Worm (Caenorhabditis elegans) whole organism, mixed stage, embryonic: ENCODE data around the gene his-31.

Experiments used
- elt-1 ChIP-seq: sonication (generic microtip); optimal IDR thresholded peaks from 2 replicates; lab custom pipeline; 2017; ENCODE audit warnings: missing genetic modification characterization, mild to moderate bottlenecking, missing compliant biosample characterization, antibody characterized with exemption, moderate library complexity, borderline replicate concordance; ENCODE audit not compliant: insufficient read depth
- elt-3 ChIP-seq: fragments of 150-350 bp; optimal IDR thresholded peaks from 2 replicates; lab custom pipeline; 2014; ENCODE audit warnings: missing biosample characterization, missing genetic modification characterization
- hlh-1 ChIP-seq: fragments of 150-350 bp; optimal IDR thresholded peaks from 2 replicates; lab custom pipeline; 2014; ENCODE audit warnings: missing biosample characterization, missing genetic modification reagents, missing genetic modification characterization
- lsy-2 ChIP-seq: fragments of 150-350 bp; optimal IDR thresholded peaks from 2 replicates; lab custom pipeline; 2014; ENCODE audit warnings: missing biosample characterization, missing genetic modification characterization
- nhr-28 ChIP-seq: fragments of 150-350 bp; optimal IDR thresholded peaks from 2 replicates; lab custom pipeline; 2014; ENCODE audit warnings: missing biosample characterization, missing genetic modification characterization
- snpc-4 ChIP-seq: fragments of 150-350 bp; optimal IDR thresholded peaks from 2 replicates; lab custom pipeline; 2014; ENCODE audit warnings: missing biosample characterization, missing genetic modification characterization
- unc-120 ChIP-seq: sonication (generic microtip); optimal IDR thresholded peaks from 2 replicates; lab custom pipeline; 2017; ENCODE audit warnings: missing genetic modification characterization, missing compliant biosample characterization; ENCODE audit not compliant: poor library complexity, severe bottlenecking
- unc-39 ChIP-seq: fragments of 150-350 bp; optimal IDR thresholded peaks from 2 replicates; lab custom pipeline; 2014; ENCODE audit warnings: missing biosample characterization, missing genetic modification characterization

- TF ChIP-seq snpc-4 (tag; lab: Kevin White, UChicago) = no peak
- TF ChIP-seq nhr-28 (tag; lab: Kevin White, UChicago) = no peak
- no peak for TF ChIP-seq hlh-1 (tag; lab: Kevin White, UChicago)
- no peak for TF ChIP-seq elt-3 (tag; lab: Kevin White, UChicago)
- no peak for TF ChIP-seq unc-39 (tag; lab: Kevin White, UChicago)
- no peak for TF ChIP-seq unc-120 (tag; lab: Kevin White, UChicago)
- no peak for TF ChIP-seq lsy-2 (tag; lab: Kevin White, UChicago)
- TF ChIP-seq elt-1 (tag; lab: Kevin White, UChicago) = no peak
Observed at ce11 chrIV:8318799-8319198, 15.0 kb downstream of the his-31 start.
